Worm (Caenorhabditis elegans): ENCODE results near the gene ZK616.61.
"Not testable (repeated sequence)": the region's sequence is repeated elsewhere in the genome, so short reads cannot be mapped to it uniquely, and the experiment has no call there.

Gene ZK616.61

DNA sequence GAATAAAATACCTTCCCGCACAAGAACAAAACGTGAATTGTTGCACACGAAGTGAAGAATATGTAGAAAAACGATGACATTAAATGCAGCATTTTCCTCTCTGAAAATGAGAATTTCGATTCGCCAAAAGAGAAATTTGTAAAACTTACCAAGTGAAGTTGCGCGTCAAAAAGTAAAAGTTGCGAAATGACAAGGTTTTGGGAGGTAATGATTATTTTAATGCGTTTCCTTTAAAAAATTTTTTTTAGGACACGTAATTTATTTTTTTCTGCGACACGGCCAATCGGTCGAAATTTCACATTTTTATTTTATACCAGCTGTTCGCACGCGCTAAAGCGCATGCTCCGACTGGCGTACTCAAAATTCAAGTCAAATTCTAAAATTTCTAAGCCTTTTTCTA is 50.6 kb downstream of the ZK616.61 start, which contains the start of gene Y4C6A.3:
Y4C6A.3 (minus strand) TSS at position 101 of the 400 bp plus-strand sequence.
- TF ChIP-seq nhr-12, C34F6.9, R02D3.7 (tag; optimal IDR thresholded peaks at IDR 0.05): not testable (repeated sequence)

Measured in whole organism, L2 larva.